Worm (Caenorhabditis elegans) whole organism, late embryonic: ENCODE results near the gene adt-2.

ENCODE experiments used
- K02D7.2 ChIP-seq: sonication (generic microtip); optimal IDR thresholded peaks from 2 replicates; lab custom pipeline; 2017; ENCODE audit warnings: mild to moderate bottlenecking, missing genetic modification characterization, missing compliant biosample characterization
- K09A11.1 ChIP-seq: sonication (generic microtip); optimal IDR thresholded peaks from 2 replicates; lab custom pipeline; 2017; ENCODE audit warnings: antibody characterized with exemption, mild to moderate bottlenecking, missing genetic modification characterization, missing compliant biosample characterization; ENCODE audit not compliant: insufficient read depth
- T23F11.4 ChIP-seq: fragments of 200-800 bp; sonication (Bioruptor generic); optimal IDR thresholded peaks from 2 replicates; lab custom pipeline; 2018; ENCODE audit warnings: mild to moderate bottlenecking, missing genetic modification characterization, missing compliant biosample characterization
- ahr-1 ChIP-seq: sonication (generic microtip); optimal IDR thresholded peaks from 2 replicates; lab custom pipeline; 2016; ENCODE audit warnings: missing genetic modification characterization, missing compliant biosample characterization
- ceh-18 ChIP-seq: sonication (generic microtip); optimal IDR thresholded peaks from 2 replicates; lab custom pipeline; 2016; ENCODE audit warnings: missing genetic modification characterization, missing compliant biosample characterization
- ceh-19 ChIP-seq: fragments of 200-800 bp; sonication (Bioruptor generic); optimal IDR thresholded peaks from 2 replicates; lab custom pipeline; 2018; ENCODE audit warnings: mild to moderate bottlenecking, missing genetic modification characterization, missing compliant biosample characterization
- ceh-22 ChIP-seq: sonication (generic microtip); optimal IDR thresholded peaks from 2 replicates; lab custom pipeline; 2017; ENCODE audit warnings: missing biosample characterization, missing genetic modification characterization
- ceh-30 ChIP-seq: fragments of 150-350 bp; optimal IDR thresholded peaks from 2 replicates; lab custom pipeline; 2014; ENCODE audit warnings: missing biosample characterization, missing genetic modification characterization
- ceh-31 ChIP-seq: sonication (generic microtip); optimal IDR thresholded peaks from 2 replicates; lab custom pipeline; 2016; ENCODE audit warnings: missing genetic modification characterization, missing compliant biosample characterization
- ceh-34 ChIP-seq: sonication (generic microtip); optimal IDR thresholded peaks from 2 replicates; lab custom pipeline; 2016; ENCODE audit warnings: mild to moderate bottlenecking, missing genetic modification characterization, missing compliant biosample characterization
- ceh-48 ChIP-seq: sonication (generic microtip); optimal IDR thresholded peaks from 2 replicates; lab custom pipeline; 2016; ENCODE audit warnings: missing genetic modification characterization, inconsistent platforms, missing compliant biosample characterization
- ceh-6 ChIP-seq: fragments of 200-800 bp; sonication (Bioruptor generic); optimal IDR thresholded peaks from 2 replicates; lab custom pipeline; 2018; ENCODE audit warnings: mild to moderate bottlenecking, missing genetic modification characterization, missing compliant biosample characterization
- che-1 ChIP-seq: sonication (generic microtip); optimal IDR thresholded peaks from 2 replicates; lab custom pipeline; 2016; ENCODE audit warnings: mild to moderate bottlenecking, missing genetic modification characterization, missing compliant biosample characterization
- dmd-4 ChIP-seq: sonication (generic microtip); optimal IDR thresholded peaks from 2 replicates; lab custom pipeline; 2016; ENCODE audit warnings: borderline replicate concordance, missing genetic modification characterization, missing compliant biosample characterization
- dve-1 ChIP-seq: sonication (generic microtip); optimal IDR thresholded peaks from 2 replicates; lab custom pipeline; 2017; ENCODE audit warnings: antibody characterized with exemption, mild to moderate bottlenecking, missing genetic modification characterization, missing compliant biosample characterization
- ets-4 ChIP-seq: sonication (generic microtip); optimal IDR thresholded peaks from 2 replicates; lab custom pipeline; 2016; ENCODE audit warnings: missing genetic modification characterization, missing compliant biosample characterization
- eyg-1 ChIP-seq: sonication (generic microtip); optimal IDR thresholded peaks from 2 replicates; lab custom pipeline; 2016; ENCODE audit warnings: missing genotype, missing genetic modification characterization, missing compliant biosample characterization
- fax-1 ChIP-seq: sonication (generic microtip); optimal IDR thresholded peaks from 2 replicates; lab custom pipeline; 2016; ENCODE audit warnings: missing genotype, missing genetic modification characterization, missing compliant biosample characterization
- gmeb-2 ChIP-seq: sonication (generic microtip); optimal IDR thresholded peaks from 2 replicates; lab custom pipeline; 2016; ENCODE audit warnings: missing genetic modification characterization, inconsistent platforms, missing compliant biosample characterization
- hlh-13 ChIP-seq: fragments of 200-800 bp; sonication (Bioruptor generic); optimal IDR thresholded peaks from 2 replicates; lab custom pipeline; 2018; ENCODE audit warnings: mild to moderate bottlenecking, missing genetic modification characterization, missing compliant biosample characterization
- hlh-30 ChIP-seq: sonication (generic microtip); optimal IDR thresholded peaks from 2 replicates; lab custom pipeline; 2017; ENCODE audit warnings: antibody characterized with exemption, missing genetic modification characterization, missing compliant biosample characterization; ENCODE audit not compliant: insufficient read depth
- hlh-6 ChIP-seq: sonication (generic microtip); optimal IDR thresholded peaks from 2 replicates; lab custom pipeline; 2016; ENCODE audit warnings: missing genotype, missing genetic modification characterization, missing compliant biosample characterization
- lim-6 ChIP-seq: sonication (generic microtip); optimal IDR thresholded peaks from 2 replicates; lab custom pipeline; 2016; ENCODE audit warnings: missing genetic modification characterization, missing compliant biosample characterization
- madf-2 ChIP-seq: sonication (generic microtip); optimal IDR thresholded peaks from 2 replicates; lab custom pipeline; 2017; ENCODE audit warnings: missing genetic modification characterization, missing compliant biosample characterization
- mec-3 ChIP-seq: sonication (generic microtip); optimal IDR thresholded peaks from 2 replicates; lab custom pipeline; 2016; ENCODE audit warnings: borderline replicate concordance, missing genetic modification characterization, missing compliant biosample characterization
- nhr-11 ChIP-seq: fragments of 150-350 bp; optimal IDR thresholded peaks from 2 replicates; lab custom pipeline; 2014; ENCODE audit warnings: missing biosample characterization, missing genetic modification characterization
- nhr-232 ChIP-seq: sonication (generic microtip); optimal IDR thresholded peaks from 2 replicates; lab custom pipeline; 2016; ENCODE audit warnings: missing genetic modification characterization, missing compliant biosample characterization
- npax-4 ChIP-seq: sonication (generic microtip); optimal IDR thresholded peaks from 2 replicates; lab custom pipeline; 2016; ENCODE audit warnings: missing genetic modification characterization, missing compliant biosample characterization
- pag-3 ChIP-seq: sonication (generic microtip); optimal IDR thresholded peaks from 2 replicates; lab custom pipeline; 2016; ENCODE audit warnings: missing compliant biosample characterization, missing genetic modification characterization, borderline replicate concordance
- pha-2 ChIP-seq: sonication (generic microtip); optimal IDR thresholded peaks from 2 replicates; lab custom pipeline; 2017; ENCODE audit warnings: mild to moderate bottlenecking, missing genetic modification characterization, missing compliant biosample characterization
- pha-4 ChIP-seq: fragments of 150-350 bp; optimal IDR thresholded peaks from 2 replicates; lab custom pipeline; 2018; ENCODE audit warnings: missing biosample characterization, missing genetic modification reagents, missing genetic modification characterization
- rnt-1 ChIP-seq: sonication (generic microtip); optimal IDR thresholded peaks from 2 replicates; lab custom pipeline; 2016; ENCODE audit warnings: missing genetic modification characterization, missing compliant biosample characterization
- sdc-2 ChIP-seq: sonication (generic microtip); optimal IDR thresholded peaks from 2 replicates; lab custom pipeline; 2016; ENCODE audit warnings: missing genotype, missing genetic modification characterization, missing compliant biosample characterization
- sox-2 ChIP-seq: fragments of 200-800 bp; sonication (Bioruptor generic); IDR thresholded peaks from 2 replicates; pipeline ENCODE4 v1.3.6; 2022; ENCODE audit warnings: missing genetic modification reagents, missing genetic modification characterization, missing compliant biosample characterization
- sox-4 ChIP-seq: sonication (generic microtip); optimal IDR thresholded peaks from 2 replicates; lab custom pipeline; 2017; ENCODE audit warnings: mild to moderate bottlenecking, missing genetic modification characterization, inconsistent platforms, missing compliant biosample characterization
- syd-9 ChIP-seq: sonication (generic microtip); optimal IDR thresholded peaks from 2 replicates; lab custom pipeline; 2016; ENCODE audit warnings: mild to moderate bottlenecking, missing genetic modification characterization, moderate library complexity, missing compliant biosample characterization
- tbx-2 ChIP-seq: sonication (generic microtip); optimal IDR thresholded peaks from 2 replicates; lab custom pipeline; 2016; ENCODE audit warnings: missing genetic modification characterization, missing compliant biosample characterization
- ttx-3 ChIP-seq: sonication (generic microtip); optimal IDR thresholded peaks from 2 replicates; lab custom pipeline; 2016; ENCODE audit warnings: missing genetic modification reagents, missing genetic modification characterization, missing compliant biosample characterization
- unc-42 ChIP-seq: sonication (generic microtip); optimal IDR thresholded peaks from 2 replicates; lab custom pipeline; 2016; ENCODE audit warnings: missing genotype, missing genetic modification characterization, missing compliant biosample characterization
- unc-55 ChIP-seq: sonication (generic microtip); optimal IDR thresholded peaks from 2 replicates; lab custom pipeline; 2017; ENCODE audit warnings: missing biosample characterization, missing genetic modification reagents, missing genetic modification characterization
- unc-86 ChIP-seq: sonication (generic microtip); optimal IDR thresholded peaks from 2 replicates; lab custom pipeline; 2016; ENCODE audit warnings: missing genetic modification characterization, missing compliant biosample characterization
- zip-5 ChIP-seq: sonication (generic microtip); optimal IDR thresholded peaks from 2 replicates; lab custom pipeline; 2016; ENCODE audit warnings: missing genetic modification characterization, missing compliant biosample characterization
- ztf-16 ChIP-seq: sonication (generic microtip); optimal IDR thresholded peaks from 2 replicates; lab custom pipeline; 2017; ENCODE audit warnings: missing genetic modification characterization, missing compliant biosample characterization

adt-2 gene

DNA sequence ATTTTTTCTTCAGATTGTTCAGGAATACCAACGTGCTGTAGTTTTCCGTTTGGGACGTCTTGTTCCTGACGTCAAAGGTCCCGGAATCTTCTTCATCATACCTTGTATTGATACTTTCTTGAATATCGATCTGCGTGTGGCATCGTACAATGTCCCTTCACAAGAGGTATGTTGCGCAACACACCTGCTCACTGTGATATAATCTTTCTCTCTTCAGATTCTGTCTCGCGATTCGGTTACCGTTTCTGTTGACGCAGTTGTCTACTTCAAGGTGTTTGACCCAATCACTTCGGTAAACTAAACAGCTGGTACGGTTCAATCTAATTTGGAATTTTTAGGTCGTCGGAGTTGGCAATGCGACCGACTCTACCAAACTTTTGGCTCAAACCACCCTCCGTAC lies 22.6 kb upstream of the adt-2 start:
- no peak for TF ChIP-seq rnt-1 (tag; lab: Kevin White, UChicago)
- TF ChIP-seq tbx-2 (tag; lab: Kevin White, UChicago), result no peak
- no peak for TF ChIP-seq mec-3 (tag; lab: Kevin White, UChicago)
- TF ChIP-seq hlh-30 (tag; lab: Kevin White, UChicago), result no peak
- no peak for TF ChIP-seq K02D7.2 (tag; lab: Kevin White, UChicago)
- TF ChIP-seq ceh-19 (GFP tag; lab: Kevin White, UChicago), result no peak
- no peak for TF ChIP-seq ceh-18 (tag; lab: Kevin White, UChicago)
- TF ChIP-seq nhr-11 (tag; lab: Kevin White, UChicago), result no peak
- TF ChIP-seq ceh-34 (tag; lab: Kevin White, UChicago), result no peak
- TF ChIP-seq hlh-13 (GFP tag; lab: Kevin White, UChicago), result no peak
- no peak for TF ChIP-seq ttx-3 (tag; lab: Kevin White, UChicago)
- no peak for TF ChIP-seq unc-42 (tag; lab: Kevin White, UChicago)

DNA sequence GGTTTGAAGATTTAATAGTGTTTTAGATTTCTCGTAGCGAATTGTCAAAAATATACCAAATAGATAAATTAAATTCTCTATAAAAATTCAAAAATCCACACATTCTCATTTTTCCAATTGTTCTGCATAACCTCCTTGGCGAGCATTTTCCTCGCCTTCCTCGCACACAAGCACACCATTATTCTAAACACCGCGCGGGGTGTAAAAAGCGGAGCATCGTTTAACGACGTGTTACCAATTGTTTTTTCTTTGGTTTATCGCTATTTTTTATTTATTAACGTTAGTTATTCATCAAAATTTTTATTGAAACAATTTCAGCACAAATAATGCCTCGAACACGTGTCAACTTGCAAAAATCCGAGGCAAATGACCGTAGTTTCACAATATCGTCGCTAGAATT lies 21.0 kb upstream of the adt-2 start, which contains the start of gene vps-52:
Gene vps-52, plus strand, starts transcription at position 319 of the 400 bp plus-strand sequence.
- peak; percentile 4 for TF ChIP-seq tbx-2 (tag; lab: Kevin White, UChicago)
- TF ChIP-seq che-1 (tag; lab: Kevin White, UChicago), result no peak

DNA sequence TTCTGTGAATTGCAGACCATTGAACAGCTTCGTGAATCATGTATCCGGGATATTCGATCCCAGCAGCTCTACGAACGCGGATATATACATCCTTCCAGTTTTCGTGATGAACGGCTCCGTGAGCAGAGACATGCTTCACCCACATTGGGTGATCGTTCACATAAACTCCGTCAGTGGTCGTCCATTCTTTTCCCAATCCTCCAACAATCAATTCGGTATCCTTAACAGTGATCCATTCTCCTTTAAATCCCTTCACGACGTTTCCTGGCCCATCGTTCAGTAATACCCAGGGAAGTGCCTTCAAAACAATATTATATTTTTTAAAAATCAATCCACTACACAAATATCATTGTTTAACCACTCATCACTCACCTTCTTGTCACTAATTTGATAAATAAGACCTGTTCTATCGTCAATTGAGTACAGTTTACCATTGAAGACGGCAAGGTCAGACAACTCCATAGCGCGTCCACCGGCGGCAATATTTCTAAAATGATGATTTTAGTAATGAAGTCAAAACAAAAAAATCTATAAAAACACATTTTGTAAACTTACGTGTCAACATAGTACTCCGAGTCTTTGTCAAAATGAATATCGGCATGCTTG lies 17.2 kb upstream of the adt-2 start:
- TF ChIP-seq sox-2 (GFP tag; lab: Robert Waterston, UW) (no peak), rnt-1 (tag; lab: Kevin White, UChicago) (no peak), ceh-22 (no peak), tbx-2 (tag; lab: Kevin White, UChicago) (no peak), pha-4 (tag; lab: Kevin White, UChicago) (no peak), ceh-19 (GFP tag; lab: Kevin White, UChicago) (no peak), fax-1 (no peak), hlh-6 (tag; lab: Kevin White, UChicago) (no peak), dmd-4 (no peak), eyg-1 (tag; lab: Kevin White, UChicago) (no peak), gmeb-2 (tag; lab: Kevin White, UChicago) (no peak), syd-9 (no peak), sdc-2 (tag; lab: Kevin White, UChicago) (no peak), ceh-18 (tag; lab: Kevin White, UChicago) (no peak), ceh-6 (GFP tag; lab: Kevin White, UChicago) (no peak), ceh-48 (tag; lab: Kevin White, UChicago) (no peak), hlh-30 (tag; lab: Kevin White, UChicago) (no peak), madf-2 (tag; lab: Kevin White, UChicago) (no peak), sox-4 (tag; lab: Kevin White, UChicago) (no peak), ets-4 (tag; lab: Kevin White, UChicago) (no peak)

DNA sequence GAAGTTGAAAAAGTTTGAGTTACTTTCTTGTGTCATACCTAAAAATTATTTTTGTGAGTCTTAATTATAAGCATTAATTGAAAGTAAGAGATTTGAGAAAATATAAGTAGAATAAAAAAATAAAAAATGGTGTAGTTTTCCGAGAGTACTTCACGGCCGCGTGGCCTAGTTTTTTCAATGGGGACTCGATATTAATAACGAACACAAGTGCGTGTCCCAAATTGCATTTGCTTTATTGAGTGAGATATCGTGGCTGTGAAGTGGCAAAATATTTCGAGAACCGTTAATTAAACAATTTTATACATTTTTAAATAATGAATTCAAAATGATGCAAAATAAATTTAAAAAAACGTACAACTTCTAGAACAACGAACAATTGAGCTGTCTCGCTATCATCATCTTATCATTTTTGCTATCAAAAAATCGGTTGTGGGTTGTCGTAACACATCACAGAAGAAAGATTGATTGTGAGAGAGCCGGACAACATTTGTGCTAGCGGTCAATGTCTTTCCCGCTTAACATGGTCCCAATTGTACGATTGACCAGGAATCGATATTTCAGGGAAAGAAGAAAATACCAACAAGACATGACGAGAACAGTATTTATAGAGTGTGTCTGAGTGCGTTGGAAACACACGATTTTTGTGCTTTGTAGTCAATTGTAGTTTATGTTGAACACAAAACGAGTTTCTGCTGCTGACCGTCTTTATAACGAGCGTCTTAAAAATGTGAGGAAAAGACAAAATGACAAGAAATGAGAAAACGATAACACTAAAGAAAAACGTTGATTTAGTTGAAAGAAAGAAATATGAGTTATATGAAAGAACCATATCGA lies 16.1 kb upstream of the adt-2 start, which contains the start of gene apy-1:
Gene apy-1, minus strand, starts transcription at position 38 of the 834 bp plus-strand sequence.
- TF ChIP-seq ceh-30 (tag; lab: Kevin White, UChicago) (no peak), zip-5 (tag; lab: Kevin White, UChicago) (peak; percentile 58), ceh-34 (tag; lab: Kevin White, UChicago) (peak; percentile 5), dve-1 (tag; lab: Kevin White, UChicago) (no peak), T23F11.4 (GFP tag; lab: Kevin White, UChicago) (no peak), unc-86 (no peak), pag-3 (no peak), K09A11.1 (tag; lab: Kevin White, UChicago) (no peak), nhr-232 (tag; lab: Kevin White, UChicago) (no peak), ztf-16 (tag; lab: Kevin White, UChicago) (no peak), pha-2 (no peak), ahr-1 (no peak), tbx-2 (tag; lab: Kevin White, UChicago) (peak; percentile 54), K02D7.2 (tag; lab: Kevin White, UChicago) (no peak), ceh-31 (peak; percentile 75), ceh-19 (GFP tag; lab: Kevin White, UChicago) (no peak), unc-55 (GFP tag; lab: Kevin White, UChicago) (no peak), gmeb-2 (tag; lab: Kevin White, UChicago) (no peak), npax-4 (no peak), mec-3 (tag; lab: Kevin White, UChicago) (no peak), lim-6 (tag; lab: Kevin White, UChicago) (no peak)
